Worm (Caenorhabditis elegans) whole organism, young adult: ENCODE results near the gene F26G5.1.

Experiments
- B0261.1 ChIP-seq: sonication (generic microtip); optimal IDR thresholded peaks from 2 replicates; lab custom pipeline; 2016; ENCODE audit warnings: mild to moderate bottlenecking, missing genetic modification characterization, moderate library complexity, missing compliant biosample characterization
- C06A6.2 ChIP-seq: fragments of 200-800 bp; sonication (Bioruptor generic); conservative IDR thresholded peaks from 2 replicates; pipeline ENCODE4 v1.3.6; 2022; ENCODE audit warnings: missing genetic modification characterization, missing compliant biosample characterization
- C17E4.6 ChIP-seq: fragments of 200-800 bp; sonication (Bioruptor generic); IDR thresholded peaks from 2 replicates; pipeline ENCODE4 v1.3.6; 2022; ENCODE audit warnings: missing genetic modification reagents, missing genetic modification characterization, missing compliant biosample characterization
- D2030.7 ChIP-seq: fragments of 200-800 bp; sonication (Bioruptor generic); IDR thresholded peaks from 2 replicates; pipeline ENCODE4 v1.3.6; 2022; ENCODE audit warnings: missing genetic modification reagents, missing genetic modification characterization, missing compliant biosample characterization
- F23B12.7 ChIP-seq: sonication (generic microtip); optimal IDR thresholded peaks from 2 replicates; lab custom pipeline; 2017; ENCODE audit warnings: missing genetic modification characterization, mild to moderate bottlenecking, missing compliant biosample characterization, antibody characterized with exemption, moderate library complexity; ENCODE audit not compliant: insufficient read depth
- F39B2.1 ChIP-seq: fragments of 200-800 bp; sonication (Bioruptor generic); IDR thresholded peaks from 2 replicates; pipeline ENCODE4 v1.3.6; 2022; ENCODE audit warnings: missing genetic modification reagents, missing genetic modification characterization, missing compliant biosample characterization
- K12H6.12 ChIP-seq: fragments of 200-800 bp; sonication (Bioruptor generic); optimal IDR thresholded peaks from 2 replicates; lab custom pipeline; 2018; ENCODE audit warnings: mild to moderate bottlenecking, missing genetic modification characterization, missing compliant biosample characterization
- Y56A3A.18 ChIP-seq: fragments of 200-800 bp; sonication (Bioruptor generic); IDR thresholded peaks from 2 replicates; pipeline ENCODE4 v1.3.6; 2022; ENCODE audit warnings: missing genetic modification reagents, missing genetic modification characterization, missing compliant biosample characterization
- ZK185.1 ChIP-seq: sonication (generic microtip); optimal IDR thresholded peaks from 2 replicates; lab custom pipeline; 2016; ENCODE audit warnings: mild to moderate bottlenecking, missing genetic modification characterization, missing compliant biosample characterization; ENCODE audit not compliant: poor library complexity, severe bottlenecking
- akir-1 ChIP-seq: fragments of 200-800 bp; sonication (Bioruptor generic); optimal IDR thresholded peaks from 2 replicates; lab custom pipeline; 2018; ENCODE audit warnings: mild to moderate bottlenecking, missing genetic modification characterization, moderate library complexity, missing compliant biosample characterization
- ama-1 ChIP-seq, 3 experiments: fragments of 150-350 bp in 1 of 3; sonication (generic microtip) in 2 of 3; optimal IDR thresholded peaks; 2 replicates each; lab custom pipeline; 2014 to 2018; ENCODE audit warnings: missing biosample characterization in 2 of 3, missing genetic modification characterization in 2 of 3, missing genetic modification reagents in 2 of 3
- aptf-2 ChIP-seq: fragments of 200-800 bp; sonication (Bioruptor generic); conservative IDR thresholded peaks from 2 replicates; pipeline ENCODE4 v1.3.6; 2022; ENCODE audit warnings: missing genetic modification reagents, missing genetic modification characterization, missing compliant biosample characterization
- aptf-3 ChIP-seq: fragments of 200-800 bp; sonication (Bioruptor generic); IDR thresholded peaks from 2 replicates; pipeline ENCODE4 v1.3.6; 2022; ENCODE audit warnings: missing genetic modification characterization, missing compliant biosample characterization
- athp-1 ChIP-seq: sonication (generic microtip); optimal IDR thresholded peaks from 2 replicates; lab custom pipeline; 2017; ENCODE audit warnings: mild to moderate bottlenecking, missing genetic modification characterization, missing compliant biosample characterization
- attf-6 ChIP-seq: fragments of 200-800 bp; sonication (Bioruptor generic); IDR thresholded peaks from 2 replicates; pipeline ENCODE4 v1.3.6; 2022; ENCODE audit warnings: missing genetic modification reagents, missing genetic modification characterization, missing compliant biosample characterization
- bed-2 ChIP-seq: fragments of 200-800 bp; sonication (Bioruptor generic); IDR thresholded peaks from 2 replicates; pipeline ENCODE4 v1.3.6; 2022; ENCODE audit warnings: missing genetic modification reagents, missing genetic modification characterization, missing compliant biosample characterization
- ccch-3 ChIP-seq: fragments of 200-800 bp; sonication (Bioruptor generic); optimal IDR thresholded peaks from 2 replicates; lab custom pipeline; 2018; ENCODE audit warnings: mild to moderate bottlenecking, missing genetic modification characterization, missing compliant biosample characterization
- cebp-2 ChIP-seq: fragments of 200-800 bp; sonication (Bioruptor generic); IDR thresholded peaks from 2 replicates; pipeline ENCODE4 v1.3.6; 2022; ENCODE audit warnings: missing genetic modification characterization, missing compliant biosample characterization
- chd-7 ChIP-seq: sonication (generic microtip); optimal IDR thresholded peaks from 2 replicates; lab custom pipeline; 2016; ENCODE audit warnings: mild to moderate bottlenecking, missing genetic modification characterization, moderate library complexity, missing compliant biosample characterization
- die-1 ChIP-seq: sonication (generic microtip); optimal IDR thresholded peaks from 2 replicates; lab custom pipeline; 2016; ENCODE audit warnings: missing genotype, mild to moderate bottlenecking, missing genetic modification characterization, missing compliant biosample characterization
- dpff-1 ChIP-seq: sonication (generic microtip); optimal IDR thresholded peaks from 2 replicates; lab custom pipeline; 2017; ENCODE audit warnings: mild to moderate bottlenecking, missing genetic modification characterization, missing compliant biosample characterization
- efl-1 ChIP-seq: fragments of 150-350 bp; optimal IDR thresholded peaks from 2 replicates; lab custom pipeline; 2014; ENCODE audit warnings: missing biosample characterization, missing genetic modification reagents, missing genetic modification characterization
- him-1 ChIP-seq: sonication (generic microtip); optimal IDR thresholded peaks from 2 replicates; lab custom pipeline; 2016; ENCODE audit warnings: missing genotype, missing genetic modification reagents, missing genetic modification characterization, missing compliant biosample characterization
- hlh-12 ChIP-seq: sonication (generic microtip); optimal IDR thresholded peaks from 2 replicates; lab custom pipeline; 2016; ENCODE audit warnings: missing genetic modification characterization, missing compliant biosample characterization
- hlh-26 ChIP-seq: fragments of 200-800 bp; sonication (Bioruptor generic); conservative IDR thresholded peaks from 2 replicates; pipeline ENCODE4 v1.3.6; 2022; ENCODE audit warnings: missing genetic modification reagents, missing genetic modification characterization, missing compliant biosample characterization
- lag-1 ChIP-seq: fragments of 200-800 bp; sonication (Bioruptor generic); IDR thresholded peaks from 2 replicates; pipeline ENCODE4 v1.3.6; 2022; ENCODE audit warnings: missing genetic modification reagents, missing genetic modification characterization, missing compliant biosample characterization
- let-526 ChIP-seq: fragments of 200-800 bp; sonication (Bioruptor generic); IDR thresholded peaks from 2 replicates; pipeline ENCODE4 v1.3.6; 2022; ENCODE audit warnings: missing genetic modification reagents, missing genetic modification characterization, missing compliant biosample characterization
- lin-35 ChIP-seq, 3 experiments: fragments of 150-350 bp in 2 of 3; sonication (generic microtip) in 1 of 3; optimal IDR thresholded peaks; 2 replicates each; lab custom pipeline; 2014 to 2018; ENCODE audit warnings: missing biosample characterization in 3 of 3, missing genetic modification characterization in 3 of 3, missing genetic modification reagents in 3 of 3
- lin-40 ChIP-seq: sonication (generic microtip); optimal IDR thresholded peaks from 2 replicates; lab custom pipeline; 2016; ENCODE audit warnings: missing genetic modification characterization, mild to moderate bottlenecking, missing compliant biosample characterization, missing genotype, missing genetic modification reagents
- lsl-1 ChIP-seq: fragments of 200-800 bp; sonication (Bioruptor generic); optimal IDR thresholded peaks from 2 replicates; lab custom pipeline; 2018; ENCODE audit warnings: mild to moderate bottlenecking, missing genetic modification characterization, moderate library complexity, missing compliant biosample characterization
- madf-3 ChIP-seq: fragments of 200-800 bp; sonication (Bioruptor generic); IDR thresholded peaks from 2 replicates; pipeline ENCODE4 v1.3.6; 2022; ENCODE audit warnings: missing genetic modification reagents, missing genetic modification characterization, missing compliant biosample characterization
- madf-8 ChIP-seq: fragments of 200-800 bp; sonication (Bioruptor generic); conservative IDR thresholded peaks from 2 replicates; pipeline ENCODE4 v1.3.6; 2022; ENCODE audit warnings: missing genetic modification reagents, missing genetic modification characterization, missing compliant biosample characterization
- mcd-1 ChIP-seq: fragments of 200-800 bp; sonication (Bioruptor generic); IDR thresholded peaks from 2 replicates; pipeline ENCODE4 v1.3.6; 2022; ENCODE audit warnings: missing genetic modification reagents, missing genetic modification characterization, missing compliant biosample characterization
- nhr-80 ChIP-seq: sonication (generic microtip); optimal IDR thresholded peaks from 2 replicates; lab custom pipeline; 2016; ENCODE audit warnings: missing genetic modification characterization, missing compliant biosample characterization
- sdz-38 ChIP-seq: sonication (generic microtip); optimal IDR thresholded peaks from 2 replicates; lab custom pipeline; 2016; ENCODE audit warnings: missing genotype, missing genetic modification characterization, missing compliant biosample characterization
- sea-2 ChIP-seq: fragments of 200-800 bp; sonication (Bioruptor generic); IDR thresholded peaks from 2 replicates; pipeline ENCODE4 v1.3.6; 2022; ENCODE audit warnings: missing genetic modification characterization, missing compliant biosample characterization
- snpc-1.3 ChIP-seq: sonication (generic microtip); optimal IDR thresholded peaks from 2 replicates; lab custom pipeline; 2017; ENCODE audit warnings: missing genetic modification characterization, mild to moderate bottlenecking, missing compliant biosample characterization, antibody characterized with exemption, moderate library complexity, missing genotype, missing genetic modification reagents; ENCODE audit not compliant: insufficient read depth
- snpc-4 ChIP-seq, 5 experiments: fragments of 150-350 bp in 1 of 5; sonication (generic microtip) in 4 of 5; optimal IDR thresholded peaks; 2 replicates each; lab custom pipeline; 2014 to 2018; ENCODE audit warnings: missing genetic modification characterization in 5 of 5, missing biosample characterization in 3 of 5, antibody characterized with exemption in 2 of 5, mild to moderate bottlenecking in 2 of 5, missing compliant biosample characterization in 2 of 5, missing genotype in 2 of 5, moderate library complexity in 2 of 5, missing genetic modification reagents in 1 of 5
- tbx-9 ChIP-seq: sonication (generic microtip); optimal IDR thresholded peaks from 2 replicates; lab custom pipeline; 2016; ENCODE audit warnings: borderline replicate concordance, missing genetic modification characterization, inconsistent platforms, missing compliant biosample characterization
- tlf-1 ChIP-seq: fragments of 200-800 bp; sonication (Bioruptor generic); optimal IDR thresholded peaks from 2 replicates; lab custom pipeline; 2018; ENCODE audit warnings: mild to moderate bottlenecking, missing genetic modification characterization, missing compliant biosample characterization
- xnd-1 ChIP-seq: sonication (generic microtip); optimal IDR thresholded peaks from 2 replicates; lab custom pipeline; 2016; ENCODE audit warnings: missing genotype, missing genetic modification reagents, missing genetic modification characterization, missing compliant biosample characterization
- zim-3 ChIP-seq: sonication (generic microtip); optimal IDR thresholded peaks from 2 replicates; lab custom pipeline; 2017; ENCODE audit warnings: mild to moderate bottlenecking, missing genetic modification characterization, moderate library complexity, missing compliant biosample characterization
- ztf-22 ChIP-seq: fragments of 200-800 bp; sonication (Bioruptor generic); optimal IDR thresholded peaks from 2 replicates; lab custom pipeline; 2018; ENCODE audit warnings: mild to moderate bottlenecking, missing genetic modification characterization, moderate library complexity, missing compliant biosample characterization
- ztf-26 ChIP-seq: sonication (generic microtip); optimal IDR thresholded peaks from 2 replicates; lab custom pipeline; 2017; ENCODE audit warnings: missing genetic modification characterization, missing compliant biosample characterization
- ztf-6 ChIP-seq: fragments of 200-800 bp; sonication (Bioruptor generic); IDR thresholded peaks from 2 replicates; pipeline ENCODE4 v1.3.6; 2022; ENCODE audit warnings: missing genetic modification reagents, missing genetic modification characterization, missing compliant biosample characterization

Gene F26G5.1

DNA sequence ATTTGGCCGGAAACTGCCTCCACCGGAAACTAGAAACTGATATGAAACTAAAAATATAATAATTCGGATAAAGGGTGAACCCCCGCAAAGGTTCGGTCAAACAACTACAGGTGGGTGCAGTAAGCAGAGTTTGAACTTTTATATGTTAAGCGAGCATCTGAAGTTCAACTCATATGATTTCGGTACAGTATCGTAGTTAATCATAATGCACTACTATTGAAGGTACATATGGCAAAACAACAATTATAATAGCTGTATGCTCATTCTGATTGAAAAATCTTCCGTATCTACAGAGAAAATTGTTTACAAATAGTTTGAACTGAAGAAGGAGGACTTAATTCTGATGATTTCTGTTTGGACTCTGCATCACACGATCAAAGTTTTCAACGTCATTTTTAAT lies 42.0 kb upstream of the F26G5.1 start:
- no peak for TF ChIP-seq madf-3
- no peak for TF ChIP-seq ztf-22
- TF ChIP-seq hlh-26 (GFP tag; lab: Robert Waterston, UW): no peak
- no peak for TF ChIP-seq him-1 (tag; lab: Kevin White, UChicago)
- TF ChIP-seq F39B2.1: no peak
- TF ChIP-seq chd-7 (tag; lab: Kevin White, UChicago): no peak
- TF ChIP-seq snpc-4 (GFP tag; optimal IDR thresholded peaks at IDR 0.05; lab: Kevin White, UChicago): no peak
- TF ChIP-seq snpc-4 (tag; optimal IDR thresholded peaks at IDR 0.05; lab: Kevin White, UChicago): no peak
- no peak for TF ChIP-seq zim-3 (tag; lab: Kevin White, UChicago)
- TF ChIP-seq Y56A3A.18: no peak
- TF ChIP-seq let-526 (GFP tag; lab: Robert Waterston, UW): no peak
- TF ChIP-seq ZK185.1 (tag; lab: Kevin White, UChicago): no peak
- no peak for TF ChIP-seq akir-1
- no peak for TF ChIP-seq C06A6.2 (GFP tag; lab: Robert Waterston, UW)
- no peak for TF ChIP-seq D2030.7 (GFP tag; lab: Robert Waterston, UW)

- TF ChIP-seq K12H6.12 (no peak), ztf-26 (tag; lab: Kevin White, UChicago) (no peak), ztf-6 (GFP tag; lab: Robert Waterston, UW) (no peak), madf-8 (no peak), dpff-1 (tag; lab: Kevin White, UChicago) (no peak), lag-1 (GFP tag; lab: Robert Waterston, UW) (no peak), xnd-1 (tag; lab: Kevin White, UChicago) (no peak), tbx-9 (tag; lab: Kevin White, UChicago) (no peak), C17E4.6 (GFP tag; lab: Robert Waterston, UW) (no peak), sdz-38 (tag; lab: Kevin White, UChicago) (no peak), attf-6 (no peak), aptf-3 (GFP tag; lab: Robert Waterston, UW) (no peak), snpc-1.3 (tag; lab: Kevin White, UChicago) (no peak), lsl-1 (GFP tag; lab: Kevin White, UChicago) (no peak)
Measured at ce11 chrV:4934406-4934805, 40.9 kb upstream of the F26G5.1 start, which contains the start of gene catp-2. TSS of gene catp-2 (plus strand) at chrV:4934706.

- TF ChIP-seq hlh-12: no peak
- no peak for TF ChIP-seq ZK185.1 (tag; lab: Kevin White, UChicago)
- TF ChIP-seq aptf-2: no peak
Measured at ce11 chrV:4935096-4935495, 40.2 kb upstream of the F26G5.1 start.

ce11 chrV:4937337-4937736 lies 37.9 kb upstream of the F26G5.1 start:
- TF ChIP-seq ama-1 (optimal IDR thresholded peaks at IDR 0.05; lab: Kevin White, UChicago) (no peak), ama-1 (GFP tag; optimal IDR thresholded peaks at IDR 0.05; lab: Kevin White, UChicago) (no peak), die-1 (tag; lab: Kevin White, UChicago) (no peak), tlf-1 (GFP tag; lab: Kevin White, UChicago) (no peak), ccch-3 (no peak), efl-1 (GFP tag; lab: Kevin White, UChicago) (no peak), F23B12.7 (no peak), bed-2 (GFP tag; lab: Robert Waterston, UW) (no peak), B0261.1 (tag; lab: Kevin White, UChicago) (no peak), sea-2 (no peak), cebp-2 (no peak), lin-35 (GFP tag; optimal IDR thresholded peaks at IDR 0.05; lab: Kevin White, UChicago) (no peak), mcd-1 (GFP tag; lab: Robert Waterston, UW) (no peak), lin-40 (tag; lab: Kevin White, UChicago) (no peak), nhr-80 (no peak), hlh-12 (no peak), snpc-1.3 (tag; lab: Kevin White, UChicago) (no peak), F39B2.1 (no peak), C17E4.6 (GFP tag; lab: Robert Waterston, UW) (no peak), athp-1 (tag; lab: Kevin White, UChicago) (no peak)
